Fruit fly (Drosophila melanogaster): ENCODE results near the gene Cad87A.

Cad87A gene

dm6 chr3R:11882506-11882953, 66.4 kb downstream of the Cad87A start, which contains the start of the genes CG6962 and CG31368 (continued):
- TF ChIP-seq tin (GFP tag; optimal IDR thresholded peaks at IDR 0.05), result peak; percentile 84
- TF ChIP-seq Aef1 (GFP tag; IDR thresholded peaks at IDR 0.05), result peak; percentile 83
- TF ChIP-seq CG6689 (GFP tag; IDR thresholded peaks at IDR 0.05), result peak; percentile 75
- TF ChIP-seq toy (GFP tag; IDR thresholded peaks at IDR 0.05), result no peak
- TF ChIP-seq CG13287 (GFP tag; IDR thresholded peaks at IDR 0.05; ENCODE audit: partially characterized antibody), result peak; percentile 51; the same call in 1 of the 2 replicates
- TF ChIP-seq Trl (optimal IDR thresholded peaks at IDR 0.05), result no peak
- TF ChIP-seq Trl (GFP tag; optimal IDR thresholded peaks at IDR 0.05), result peak; percentile 47
- peak; percentile 89 for TF ChIP-seq vvl (GFP tag; IDR thresholded peaks at IDR 0.05)
- no peak for TF ChIP-seq tna (GFP tag; IDR thresholded peaks at IDR 0.05; ENCODE audit: partially characterized antibody)
- peak; percentile 92 for TF ChIP-seq nmo (GFP tag; optimal IDR thresholded peaks at IDR 0.05)
- TF ChIP-seq tx (GFP tag; optimal IDR thresholded peaks at IDR 0.05), result peak; percentile 52
- peak; percentile 86 for TF ChIP-seq ind (GFP tag; optimal IDR thresholded peaks at IDR 0.05)
- TF ChIP-seq D19B (GFP tag; optimal IDR thresholded peaks at IDR 0.05), result peak; percentile 46
- TF ChIP-seq unpg (GFP tag; optimal IDR thresholded peaks at IDR 0.05), result peak; percentile 86
- peak; percentile 70 for TF ChIP-seq croc (GFP tag; conservative IDR thresholded peaks at IDR 0.05)
- TF ChIP-seq CG18011 (GFP tag; optimal IDR thresholded peaks at IDR 0.05), result peak; percentile 61
- TF ChIP-seq zfh1 (GFP tag; IDR thresholded peaks at IDR 0.05), result peak; percentile 88
- no peak for TF ChIP-seq CG17912 (GFP tag; optimal IDR thresholded peaks at IDR 0.05)
- peak; percentile 76 for TF ChIP-seq esg (GFP tag; conservative IDR thresholded peaks at IDR 0.05)
- peak; percentile 84 for TF ChIP-seq CG10366 (GFP tag; IDR thresholded peaks at IDR 0.05)
- peak; percentile 68 for TF ChIP-seq Atf-2 (GFP tag; optimal IDR thresholded peaks at IDR 0.05)
- no peak for TF ChIP-seq pb (GFP tag; optimal IDR thresholded peaks at IDR 0.05)
- TF ChIP-seq CG3838 (GFP tag; optimal IDR thresholded peaks at IDR 0.05), result peak; percentile 31
- TF ChIP-seq E2f1 (GFP tag; IDR thresholded peaks at IDR 0.05), result peak; percentile 72
- TF ChIP-seq gem (tag; optimal IDR thresholded peaks at IDR 0.05), result peak; percentile 93
- TF ChIP-seq CG34224 (GFP tag; IDR thresholded peaks at IDR 0.05; ENCODE audit: partially characterized antibody), result no peak
- no peak for TF ChIP-seq mld (GFP tag; IDR thresholded peaks at IDR 0.05; ENCODE audit: partially characterized antibody)
- TF ChIP-seq CG18599 (GFP tag; optimal IDR thresholded peaks at IDR 0.05), result peak; percentile 76
- no peak for TF ChIP-seq CG6854 (GFP tag; optimal IDR thresholded peaks at IDR 0.05)
- TF ChIP-seq Ets97D (GFP tag; optimal IDR thresholded peaks at IDR 0.05), result peak; percentile 70
- TF ChIP-seq ara (GFP tag; IDR thresholded peaks at IDR 0.05), result peak; percentile 77
- no peak for TF ChIP-seq CG3163 (GFP tag; optimal IDR thresholded peaks at IDR 0.05)
- TF ChIP-seq zen2 (GFP tag; IDR thresholded peaks at IDR 0.05; ENCODE audit: partially characterized antibody), result no peak
- peak; percentile 21 for TF ChIP-seq CG6654 (GFP tag; optimal IDR thresholded peaks at IDR 0.05)
- peak; percentile 98 for TF ChIP-seq ssp (GFP tag; IDR thresholded peaks at IDR 0.05)
- peak; percentile 88 for TF ChIP-seq lilli (GFP tag; optimal IDR thresholded peaks at IDR 0.05)
- peak; percentile 93 for TF ChIP-seq CG4820 (GFP tag; optimal IDR thresholded peaks at IDR 0.05)
- peak; percentile 68 for TF ChIP-seq CG33557 (GFP tag; optimal IDR thresholded peaks at IDR 0.05)
- peak; percentile 86 for TF ChIP-seq HmgZ (tag; optimal IDR thresholded peaks at IDR 0.05)
- TF ChIP-seq CG2889 (GFP tag; IDR thresholded peaks at IDR 0.05), result peak; percentile 64; the same call in 2 of the 3 replicates
- peak; percentile 79 for TF ChIP-seq CG9215 (GFP tag; IDR thresholded peaks at IDR 0.05)
- TF ChIP-seq crc (GFP tag; optimal IDR thresholded peaks at IDR 0.05), result peak; percentile 7
- TF ChIP-seq amos (GFP tag; IDR thresholded peaks at IDR 0.05; ENCODE audit: partially characterized antibody), result no peak
- no peak for TF ChIP-seq CG42726 (GFP tag; IDR thresholded peaks at IDR 0.05; ENCODE audit: partially characterized antibody)
- TF ChIP-seq Drgx (GFP tag; IDR thresholded peaks at IDR 0.05), result peak; percentile 65
- TF ChIP-seq sr (GFP tag; IDR thresholded peaks at IDR 0.05), result no peak
- TF ChIP-seq usp (GFP tag; optimal IDR thresholded peaks at IDR 0.05), result no peak
- peak; percentile 92 for TF ChIP-seq CG2712 (tag; optimal IDR thresholded peaks at IDR 0.05)
- peak; percentile 40; the same call in 1 of the 2 replicates for TF ChIP-seq CG43689 (GFP tag; IDR thresholded peaks at IDR 0.05)
- TF ChIP-seq slou (GFP tag; optimal IDR thresholded peaks at IDR 0.05), result peak; percentile 56
- TF ChIP-seq CG11723 (GFP tag; optimal IDR thresholded peaks at IDR 0.05), result no peak

Data from whole organism, embryonic.